Fruit fly (Drosophila melanogaster): ENCODE measurements around the gene CG31677.

Gene CG31677

dm6 chr2L:20601282-20601681 lies 2.7 kb downstream of the CG31677 start:
- TF ChIP-seq fru (GFP tag; optimal IDR thresholded peaks at IDR 0.05) (no peak), CG32264 (GFP tag; optimal IDR thresholded peaks at IDR 0.05) (no peak), h (GFP tag; optimal IDR thresholded peaks at IDR 0.05) (no peak), OdsH (GFP tag; optimal IDR thresholded peaks at IDR 0.05) (no peak), Vsx2 (GFP tag; optimal IDR thresholded peaks at IDR 0.05; ENCODE audit: partially characterized antibody) (no peak), Rel (GFP tag; optimal IDR thresholded peaks at IDR 0.05) (no peak), Rel (tag; optimal IDR thresholded peaks at IDR 0.05) (no peak), woc (GFP tag; optimal IDR thresholded peaks at IDR 0.05) (no peak), usp (GFP tag; optimal IDR thresholded peaks at IDR 0.05) (no peak), Abd-B (GFP tag; optimal IDR thresholded peaks at IDR 0.05) (no peak), psq (GFP tag; optimal IDR thresholded peaks at IDR 0.05) (no peak), Myc (optimal IDR thresholded peaks at IDR 0.05) (no peak), jim (GFP tag; optimal IDR thresholded peaks at IDR 0.05) (no peak), ey (GFP tag; optimal IDR thresholded peaks at IDR 0.05) (no peak), brk (GFP tag; optimal IDR thresholded peaks at IDR 0.05) (no peak), Mio (GFP tag; optimal IDR thresholded peaks at IDR 0.05) (no peak), Dfd (GFP tag; optimal IDR thresholded peaks at IDR 0.05) (no peak), Hr83 (GFP tag; optimal IDR thresholded peaks at IDR 0.05; ENCODE audit: poor library complexity, severe bottlenecking) (no peak), CrebA (GFP tag; optimal IDR thresholded peaks at IDR 0.05; ENCODE audit: borderline replicate concordance) (no peak), GATAd (GFP tag; optimal IDR thresholded peaks at IDR 0.05) (no peak)

DNA sequence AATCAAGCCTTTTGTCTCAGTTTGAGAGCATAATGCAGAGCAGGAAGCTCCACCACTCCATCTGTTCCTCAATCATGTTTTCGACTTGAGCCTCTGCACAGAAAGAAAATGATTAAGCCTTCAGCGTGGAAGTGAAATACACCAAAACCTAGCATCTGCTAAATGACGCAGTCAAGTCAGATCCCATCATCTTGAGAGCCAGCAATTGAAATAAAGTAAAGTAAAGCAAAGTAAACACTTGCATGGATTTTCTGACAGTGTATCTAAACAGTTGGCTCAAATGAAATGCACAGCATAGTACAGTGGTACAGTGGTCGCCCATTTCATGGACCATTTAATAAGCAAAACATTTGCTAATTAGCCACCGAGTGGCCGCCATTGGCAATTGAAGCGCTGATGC lies 6.3 kb downstream of the CG31677 start:
- no peak for TF ChIP-seq Mio (GFP tag; optimal IDR thresholded peaks at IDR 0.05)
- TF ChIP-seq Hr78 (GFP tag; optimal IDR thresholded peaks at IDR 0.05): no peak
- TF ChIP-seq Myc (optimal IDR thresholded peaks at IDR 0.05): no peak
- no peak for TF ChIP-seq Hr83 (GFP tag; optimal IDR thresholded peaks at IDR 0.05; ENCODE audit: poor library complexity, severe bottlenecking)
- TF ChIP-seq Dfd (GFP tag; optimal IDR thresholded peaks at IDR 0.05): no peak
- no peak for TF ChIP-seq dsf (GFP tag; optimal IDR thresholded peaks at IDR 0.05; ENCODE audit: borderline replicate concordance)
- TF ChIP-seq dmrt93B (GFP tag; optimal IDR thresholded peaks at IDR 0.05): no peak
- no peak for TF ChIP-seq rgr (GFP tag; optimal IDR thresholded peaks at IDR 0.05)
- no peak for TF ChIP-seq lola (GFP tag; optimal IDR thresholded peaks at IDR 0.05)
- no peak for TF ChIP-seq Hnf4 (GFP tag; optimal IDR thresholded peaks at IDR 0.05)
- TF ChIP-seq sv (GFP tag; optimal IDR thresholded peaks at IDR 0.05): no peak
- no peak for TF ChIP-seq tai (GFP tag; optimal IDR thresholded peaks at IDR 0.05)
- TF ChIP-seq psq (GFP tag; optimal IDR thresholded peaks at IDR 0.05): no peak
- TF ChIP-seq CG9705 (GFP tag; optimal IDR thresholded peaks at IDR 0.05): no peak
- no peak for TF ChIP-seq Dif (GFP tag; optimal IDR thresholded peaks at IDR 0.05; ENCODE audit: partially characterized antibody)

dm6 chr2L:20575939-20576338 lies 28.1 kb downstream of the CG31677 start:
- TF ChIP-seq Hnf4 (GFP tag; optimal IDR thresholded peaks at IDR 0.05) (no peak), woc (GFP tag; optimal IDR thresholded peaks at IDR 0.05) (no peak), OdsH (GFP tag; optimal IDR thresholded peaks at IDR 0.05) (no peak), ey (GFP tag; optimal IDR thresholded peaks at IDR 0.05) (no peak), Mio (GFP tag; optimal IDR thresholded peaks at IDR 0.05) (no peak), foxo (GFP tag; optimal IDR thresholded peaks at IDR 0.05) (no peak)

DNA sequence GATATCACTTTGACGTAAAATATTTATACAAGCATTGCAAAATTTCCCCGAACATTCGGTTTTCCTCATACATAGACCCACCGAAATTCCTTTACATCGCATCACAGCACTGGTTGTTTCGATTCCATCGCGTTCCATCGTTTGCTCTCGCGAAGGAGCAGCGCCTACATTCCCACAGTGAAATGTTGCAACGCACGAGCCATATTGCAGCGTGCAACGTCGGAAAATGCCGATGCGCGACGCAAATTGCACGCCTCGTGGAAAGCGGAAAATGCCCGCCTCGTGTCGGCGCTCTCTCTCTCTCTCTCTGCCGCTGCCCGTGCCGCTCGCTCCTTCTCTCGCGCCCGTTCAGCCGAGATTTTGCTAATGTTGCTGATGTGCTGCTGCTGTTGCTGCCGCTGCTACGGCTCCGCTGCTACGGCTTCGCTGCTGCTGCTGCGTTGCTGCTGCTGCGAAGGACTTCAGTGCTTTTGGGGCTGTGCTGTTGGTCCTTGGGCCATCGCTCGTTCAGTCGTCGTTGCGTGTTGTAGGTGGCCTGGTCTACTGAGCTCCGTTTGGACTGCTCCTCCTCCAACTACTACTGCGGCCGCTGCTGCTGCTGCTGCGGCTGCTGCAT lies 42.1 kb downstream of the CG31677 start:
- TF ChIP-seq pan (optimal IDR thresholded peaks at IDR 0.05) (no peak), Dfd (GFP tag; optimal IDR thresholded peaks at IDR 0.05) (peak; percentile 90), Hr83 (GFP tag; optimal IDR thresholded peaks at IDR 0.05; ENCODE audit: poor library complexity, severe bottlenecking) (no peak), tai (GFP tag; optimal IDR thresholded peaks at IDR 0.05) (no peak)

DNA sequence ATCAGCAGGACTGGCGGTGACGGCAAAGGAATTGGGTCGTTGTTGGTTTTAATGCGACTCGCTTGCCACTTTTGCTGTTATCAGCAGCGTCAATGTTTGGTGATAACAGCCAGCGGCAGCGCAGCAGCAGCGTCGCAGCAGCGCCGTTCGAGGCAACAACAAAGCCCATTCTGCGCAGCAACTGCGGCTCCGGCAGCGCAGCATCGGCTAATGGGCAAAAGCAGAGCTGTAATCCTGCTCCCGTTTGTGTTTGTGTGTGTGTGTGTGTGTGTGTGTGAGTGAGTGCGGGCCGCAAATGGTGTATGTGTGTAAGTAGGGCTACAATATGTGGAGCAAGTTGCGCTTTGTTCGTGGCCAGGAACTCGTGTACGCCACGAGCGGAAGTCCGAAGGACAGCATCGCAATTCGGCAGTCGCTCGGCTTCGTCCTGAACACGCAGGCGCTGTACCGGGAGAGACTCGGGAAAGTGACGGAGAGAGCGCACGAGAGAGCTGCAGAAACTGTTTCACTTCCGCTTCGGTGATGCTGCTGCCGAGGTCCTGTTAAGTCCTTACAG lies 42.8 kb downstream of the CG31677 start:
- TF ChIP-seq Dfd (GFP tag; optimal IDR thresholded peaks at IDR 0.05) (peak; percentile 69), Hr78 (GFP tag; optimal IDR thresholded peaks at IDR 0.05) (no peak)

All from whole organism, wandering third instar larva.